Worm (Caenorhabditis elegans): ENCODE measurements around the gene apd-3.

DNA sequence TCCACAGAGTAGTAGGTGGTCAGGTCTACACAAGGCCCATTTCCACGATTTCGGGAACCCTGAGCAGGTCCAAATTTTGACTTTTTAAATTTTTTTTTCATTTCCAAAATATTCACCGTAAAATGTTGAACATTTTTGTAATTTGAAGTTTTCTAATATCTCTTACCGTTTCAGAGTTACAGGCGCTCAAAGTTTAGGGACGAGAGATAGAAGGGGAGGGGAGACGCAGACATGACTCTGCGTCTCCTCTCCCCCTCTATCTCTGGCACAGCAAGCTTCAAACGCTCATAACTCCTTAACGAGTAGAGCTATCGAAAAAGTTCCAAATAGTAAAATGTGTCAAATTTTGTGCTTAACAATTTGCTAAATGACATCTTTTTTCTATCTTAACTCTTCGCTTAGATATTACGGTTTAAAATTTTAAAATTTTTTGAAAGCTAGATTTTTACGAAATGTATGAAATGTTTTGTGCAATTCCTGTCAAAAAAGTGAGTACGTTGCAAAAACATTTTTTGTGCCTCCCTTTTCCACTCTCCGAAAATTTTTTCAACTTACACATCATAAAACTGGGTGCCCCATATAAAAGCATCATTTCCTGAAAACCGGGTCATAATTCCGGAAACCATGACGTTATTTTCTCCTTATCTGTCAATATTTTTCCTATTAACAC is 30.7 kb downstream of the apd-3 start, which contains the start of the genes Y49F6B.14 and clec-125:
- TF ChIP-seq unc-62 (GFP tag; optimal IDR thresholded peaks at IDR 0.05) = no peak
- TF ChIP-seq elt-2 (tag; optimal IDR thresholded peaks at IDR 0.05) = no peak
- TF ChIP-seq nhr-76 (tag; optimal IDR thresholded peaks at IDR 0.05) = no peak
- TF ChIP-seq R02D3.7 (tag; optimal IDR thresholded peaks at IDR 0.05) = no peak
- TF ChIP-seq hmg-11 (tag; optimal IDR thresholded peaks at IDR 0.05) = no peak
- no peak for TF ChIP-seq ceh-9 (tag; optimal IDR thresholded peaks at IDR 0.05)
- no peak for TF ChIP-seq fkh-10 (GFP tag; optimal IDR thresholded peaks at IDR 0.05)
- no peak for TF ChIP-seq nhr-11 (tag; optimal IDR thresholded peaks at IDR 0.05)
